Fruit fly (Drosophila melanogaster) whole organism, pupa: ENCODE data around the gene His2Av.

ENCODE experiments used
- CG8159 ChIP-seq: fragments of 200-800 bp; sonication (Bioruptor generic); optimal IDR thresholded peaks from 3 replicates; lab custom pipeline; 2018; ENCODE audit warnings: missing biosample characterization, mild to moderate bottlenecking, missing genetic modification characterization, moderate library complexity
- Snoo ChIP-seq: fragments of 200-800 bp; sonication (Bioruptor generic); optimal IDR thresholded peaks from 3 replicates; lab custom pipeline; 2017; ENCODE audit warnings: missing biosample characterization, mild to moderate bottlenecking, missing genetic modification characterization, inconsistent platforms
- fd96Ca ChIP-seq: fragments of 200-800 bp; sonication (Bioruptor generic); IDR thresholded peaks from 3 replicates; pipeline ENCODE4 v1.3.6; 2022; ENCODE audit warnings: missing biosample characterization, missing genetic modification characterization

dm6 chr3R:26893621-26894316, 27.0 kb downstream of the His2Av start:
- peak; percentile 43 for TF ChIP-seq CG8159 (tag; lab: Kevin White, UChicago)
- TF ChIP-seq fd96Ca = peak; percentile 52; the same call in 1 of the 3 replicates
- peak; percentile 18 for TF ChIP-seq Snoo (tag; lab: Kevin White, UChicago)
